Worm (Caenorhabditis elegans): ENCODE measurements around the gene grsp-2.

ce11 chrIV:8830591-8830990 is 14.5 kb downstream of the grsp-2 start, which contains the start of gene T28C6.8:
- no peak for TF ChIP-seq die-1 (tag; optimal IDR thresholded peaks at IDR 0.05)
- TF ChIP-seq F39B2.1 (GFP tag; IDR thresholded peaks at IDR 0.05) = no peak
- TF ChIP-seq dpl-1 (GFP tag; optimal IDR thresholded peaks at IDR 0.05) = no peak
- no peak for TF ChIP-seq zim-3 (tag; optimal IDR thresholded peaks at IDR 0.05)
- no peak for TF ChIP-seq ama-1 (optimal IDR thresholded peaks at IDR 0.05)
- no peak for TF ChIP-seq ama-1 (GFP tag; optimal IDR thresholded peaks at IDR 0.05)
- TF ChIP-seq aptf-3 (GFP tag; IDR thresholded peaks at IDR 0.05) = no peak
- TF ChIP-seq athp-1 (tag; optimal IDR thresholded peaks at IDR 0.05) = no peak
- TF ChIP-seq tbx-9 (tag; optimal IDR thresholded peaks at IDR 0.05; ENCODE audit: borderline replicate concordance) = no peak

Measured in whole organism, young adult.